Worm (Caenorhabditis elegans): Measurements from ENCODE around the gene F25G6.8.
"Not testable (repeated sequence)": the region's sequence is repeated elsewhere in the genome, so short reads cannot be mapped to it uniquely, and the experiment has no call there.

The F25G6.8 gene

DNA sequence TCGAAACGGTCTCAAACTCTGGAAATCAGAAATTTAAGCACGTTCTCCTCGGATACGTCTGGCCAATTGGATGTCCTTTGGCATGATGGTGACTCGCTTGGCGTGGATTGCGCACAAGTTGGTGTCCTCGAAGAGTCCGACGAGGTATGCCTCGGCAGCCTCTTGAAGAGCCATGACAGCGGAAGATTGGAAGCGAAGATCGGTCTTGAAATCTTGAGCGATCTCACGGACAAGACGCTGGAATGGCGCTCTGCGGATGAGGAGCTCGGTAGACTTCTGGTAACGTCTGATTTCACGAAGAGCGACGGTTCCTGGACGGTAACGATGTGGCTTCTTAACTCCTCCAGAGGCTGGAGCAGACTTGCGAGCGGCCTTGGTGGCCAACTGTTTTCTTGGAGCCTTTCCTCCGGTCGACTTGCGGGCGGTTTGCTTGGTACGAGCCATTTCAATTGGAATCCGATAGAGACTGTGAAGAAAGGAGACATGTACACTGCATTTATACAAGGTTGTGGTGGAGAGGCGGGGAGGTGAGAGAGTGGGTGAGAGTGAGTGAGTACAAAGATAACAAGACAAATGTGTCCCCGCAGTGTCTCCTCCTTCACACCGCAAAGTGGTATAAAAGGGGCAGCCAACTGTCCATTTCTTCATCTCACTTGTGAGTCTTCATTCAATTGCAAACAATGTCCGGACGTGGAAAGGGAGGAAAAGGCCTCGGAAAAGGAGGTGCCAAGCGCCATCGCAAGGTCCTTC lies 30.3 kb downstream of the F25G6.8 start, which contains the start of the genes his-6 and his-5:
Gene his-6, minus strand, starts transcription at position 444 of the 750 bp plus-strand sequence.
Gene his-5, plus strand, starts transcription at position 681 of the 750 bp plus-strand sequence.
- TF ChIP-seq dmd-6 (GFP tag; IDR thresholded peaks at IDR 0.05) (peak; percentile 66), tra-1 (GFP tag; IDR thresholded peaks at IDR 0.05) (peak; percentile 14; the same call in 1 of the 2 replicates), aha-1 (tag) (peak; percentile 4), lin-29 (GFP tag; IDR thresholded peaks at IDR 0.05) (0 out of 2 replicates have a peak, but pooled peaks have one; percentile 12), F10B5.3 (tag; optimal IDR thresholded peaks at IDR 0.05) (peak; percentile 60), hmg-1.1 (GFP tag; IDR thresholded peaks at IDR 0.05) (peak; percentile 30; the same call in 1 of the 2 replicates), set-16 (GFP tag; IDR thresholded peaks at IDR 0.05) (peak; percentile 70), egl-43 (GFP tag; IDR thresholded peaks at IDR 0.05) (peak; percentile 56; the same call in 1 of the 2 replicates), lin-1 (GFP tag; IDR thresholded peaks at IDR 0.05) (0 out of 2 replicates have a peak, but pooled peaks have one; percentile 16), nhr-42 (GFP tag; IDR thresholded peaks at IDR 0.05) (peak; percentile 80), nhr-102 (tag; optimal IDR thresholded peaks at IDR 0.05) (peak; percentile 61), php-3 (GFP tag; IDR thresholded peaks at IDR 0.05) (peak; percentile 74; the same call in 1 of the 2 replicates), dmd-9 (GFP tag; IDR thresholded peaks at IDR 0.05) (0 out of 2 replicates have a peak, but pooled peaks have one; percentile 27), hlh-11 (tag; optimal IDR thresholded peaks at IDR 0.05) (peak; percentile 64), mxl-3 (GFP tag; optimal IDR thresholded peaks at IDR 0.05) (peak; percentile 5), mes-2 (tag; optimal IDR thresholded peaks at IDR 0.05; ENCODE audit: poor library complexity, severe bottlenecking) (peak; percentile 48), T26A8.4 (GFP tag; IDR thresholded peaks at IDR 0.05) (peak; percentile 80), duxl-1 (tag; optimal IDR thresholded peaks at IDR 0.05; ENCODE audit: poor library complexity) (peak; percentile 16), pha-4 (GFP tag; IDR thresholded peaks at IDR 0.05) (peak; percentile 89)
- TF ChIP-seq pha-4 (tag; optimal IDR thresholded peaks at IDR 0.05): not testable (repeated sequence)

DNA sequence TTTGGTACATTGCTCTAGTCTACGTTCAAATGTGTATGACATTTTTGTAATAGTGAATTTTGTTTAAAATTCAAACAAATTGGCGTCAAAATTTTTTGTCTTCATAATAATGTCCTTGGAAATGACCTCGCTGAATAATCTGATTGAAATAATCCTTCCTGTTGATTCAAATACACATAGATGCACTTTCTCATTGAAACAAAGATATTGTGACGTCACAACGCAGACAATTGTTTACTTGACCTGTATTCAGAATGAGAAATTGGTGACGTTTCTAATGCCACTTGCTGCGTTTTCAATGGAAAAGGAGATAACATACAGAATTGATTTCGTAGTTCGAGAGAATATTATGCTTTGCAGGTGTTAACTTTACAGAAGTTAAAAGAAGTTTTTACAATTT lies 31.1 kb downstream of the F25G6.8 start:
- TF ChIP-seq Y105C5A.15 (GFP tag; IDR thresholded peaks at IDR 0.05) (no peak), ctbp-1 (GFP tag; IDR thresholded peaks at IDR 0.05) (no peak), D1046.2 (GFP tag; IDR thresholded peaks at IDR 0.05) (no peak), mdt-29 (GFP tag; IDR thresholded peaks at IDR 0.05) (no peak)

DNA sequence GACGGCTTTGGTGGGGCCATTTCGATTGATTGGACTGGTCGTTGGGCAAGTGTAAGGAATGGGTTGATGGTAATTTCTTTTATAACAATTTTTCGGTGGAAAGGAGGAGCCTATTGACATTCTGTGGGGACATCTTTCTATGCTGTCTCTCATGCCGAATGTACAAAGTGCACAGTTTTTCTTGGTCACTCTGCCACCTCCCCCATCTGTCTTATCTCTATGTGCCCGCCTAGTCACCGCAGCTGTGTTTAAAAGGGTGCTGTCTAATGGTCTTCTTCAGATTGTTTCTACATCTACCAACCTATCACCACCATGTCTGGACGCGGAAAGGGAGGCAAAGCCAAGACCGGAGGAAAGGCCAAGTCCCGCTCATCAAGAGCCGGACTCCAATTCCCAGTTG lies 31.9 kb downstream of the F25G6.8 start, which contains the start of the genes his-8 and his-7:
Gene his-8, minus strand, starts transcription at position 20 of the 400 bp plus-strand sequence.
Gene his-7, plus strand, starts transcription at position 313 of the 400 bp plus-strand sequence.
- TF ChIP-seq set-16 (GFP tag; IDR thresholded peaks at IDR 0.05): peak; percentile 37; the same call in 1 of the 2 replicates

DNA sequence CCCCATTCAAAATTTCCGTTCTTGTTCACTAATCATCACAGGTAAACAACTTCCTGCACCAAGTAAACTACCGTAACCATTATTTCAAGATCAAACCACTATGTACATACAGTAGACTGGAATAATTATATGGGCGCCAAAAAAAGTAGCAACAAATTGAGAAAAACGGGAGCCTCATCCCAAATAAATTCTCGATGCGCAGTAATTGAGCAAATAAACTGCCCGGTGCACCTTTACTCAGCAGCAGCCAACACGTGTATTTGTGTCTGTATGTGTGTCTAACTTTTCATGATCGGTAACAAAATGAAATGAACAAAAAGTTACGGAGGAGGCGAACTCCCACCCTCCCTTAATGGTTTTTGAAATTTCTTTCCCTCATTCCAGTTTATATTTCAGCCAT lies 35.8 kb downstream of the F25G6.8 start, which contains the start of gene otpl-5:
Gene otpl-5, plus strand, starts transcription at position 301 of the 400 bp plus-strand sequence.
- no peak for TF ChIP-seq R02D3.7 (tag; optimal IDR thresholded peaks at IDR 0.05)
- no peak for TF ChIP-seq zip-2 (tag; optimal IDR thresholded peaks at IDR 0.05)
- TF ChIP-seq lin-38 (GFP tag; IDR thresholded peaks at IDR 0.05): no peak
- no peak for TF ChIP-seq daf-19 (GFP tag; conservative IDR thresholded peaks at IDR 0.05)
- no peak for TF ChIP-seq saeg-2 (GFP tag; IDR thresholded peaks at IDR 0.05)
- TF ChIP-seq nhr-77 (tag; optimal IDR thresholded peaks at IDR 0.05): no peak

DNA sequence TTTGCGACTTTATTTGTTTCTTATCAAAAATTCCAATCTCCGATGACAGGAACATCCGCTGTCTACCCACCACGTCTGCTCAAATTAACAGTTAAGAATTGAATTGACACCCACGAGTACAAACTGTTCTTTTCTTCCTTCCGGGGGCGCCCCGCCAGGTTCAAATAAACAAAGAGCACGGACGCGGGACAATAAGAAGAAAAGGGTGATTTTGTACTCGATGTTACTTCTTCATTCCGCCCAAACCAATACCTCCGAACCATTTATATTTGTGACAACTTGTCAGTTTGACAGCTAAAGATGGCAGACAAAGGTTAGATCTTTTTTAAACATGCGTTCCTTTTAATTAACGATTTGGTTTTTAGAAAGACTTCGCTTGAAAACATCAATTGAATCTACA lies 39.2 kb downstream of the F25G6.8 start, which contains the start of gene otpl-6:
Gene otpl-6, plus strand, starts transcription at position 301 of the 400 bp plus-strand sequence.
- TF ChIP-seq nhr-48 (tag; optimal IDR thresholded peaks at IDR 0.05) (no peak), dmd-6 (GFP tag; IDR thresholded peaks at IDR 0.05) (0 out of 2 replicates have a peak, but pooled peaks have one; percentile 12)
